Worm (Caenorhabditis elegans) whole organism, L3 larva: ENCODE data around the gene W05E10.2.

ENCODE experiments used
- R02D3.7 ChIP-seq: fragments of 150-350 bp; optimal IDR thresholded peaks from 2 replicates; lab custom pipeline; 2014; ENCODE audit warnings: missing biosample characterization, missing genetic modification characterization
- lin-39 ChIP-seq: fragments of 150-350 bp; optimal IDR thresholded peaks from 2 replicates; lab custom pipeline; 2018; ENCODE audit warnings: missing biosample characterization, missing genetic modification reagents, missing genetic modification characterization
- nhr-11 ChIP-seq: fragments of 150-350 bp; optimal IDR thresholded peaks from 2 replicates; lab custom pipeline; 2014; ENCODE audit warnings: missing biosample characterization, missing genetic modification characterization
- nhr-12 ChIP-seq: fragments of 150-350 bp; optimal IDR thresholded peaks from 2 replicates; lab custom pipeline; 2014; ENCODE audit warnings: missing biosample characterization, missing genetic modification characterization
- nhr-237 ChIP-seq: fragments of 150-350 bp; optimal IDR thresholded peaks from 2 replicates; lab custom pipeline; 2014; ENCODE audit warnings: missing biosample characterization, missing genetic modification characterization
- nhr-77 ChIP-seq: fragments of 150-350 bp; optimal IDR thresholded peaks from 2 replicates; lab custom pipeline; 2014; ENCODE audit warnings: missing biosample characterization, missing genetic modification characterization
- skn-1 ChIP-seq: fragments of 150-350 bp; optimal IDR thresholded peaks from 2 replicates; lab custom pipeline; 2014; ENCODE audit warnings: missing biosample characterization, missing genetic modification characterization

DNA sequence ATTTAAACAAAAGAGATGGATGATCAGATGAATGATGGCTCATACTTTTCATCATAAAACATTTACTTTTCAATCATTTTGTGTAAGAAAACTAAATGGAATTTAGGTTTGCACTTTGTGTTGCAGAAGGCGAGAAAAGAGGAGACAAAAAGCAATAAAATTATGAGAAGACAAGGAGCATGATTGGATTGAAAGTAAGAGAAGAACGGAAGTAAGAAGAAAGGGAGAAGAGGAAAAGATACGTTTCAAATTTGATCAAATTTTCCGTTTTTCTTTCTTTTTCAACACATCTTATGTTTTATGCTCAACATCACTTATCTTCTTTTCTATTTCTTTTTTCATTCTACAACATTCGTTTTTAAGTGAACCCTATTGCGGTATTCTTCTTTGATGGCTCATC lies 17.7 kb downstream of the W05E10.2 start:
- no peak for TF ChIP-seq nhr-11
- no peak for TF ChIP-seq nhr-77
- TF ChIP-seq nhr-237 (tag; lab: Kevin White, UChicago), result no peak
- TF ChIP-seq R02D3.7, result no peak
- TF ChIP-seq lin-39 (tag; lab: Kevin White, UChicago), result no peak
- no peak for TF ChIP-seq nhr-12
- TF ChIP-seq skn-1 (tag; lab: Kevin White, UChicago), result no peak
